Fruit fly (Drosophila melanogaster) whole organism, embryonic: Measurements from ENCODE around the gene CG34429.

Source experiments
- Abd-B ChIP-seq: fragments of 200-800 bp; sonication (Bioruptor generic); optimal IDR thresholded peaks from 2 replicates; lab custom pipeline; 2018; ENCODE audit warnings: missing biosample characterization, mild to moderate bottlenecking, missing genetic modification characterization, moderate library complexity
- Blimp-1 ChIP-seq: fragments of 200-800 bp; sonication (Bioruptor generic); optimal IDR thresholded peaks from 3 replicates; lab custom pipeline; 2018; ENCODE audit warnings: missing biosample characterization, missing genetic modification characterization, mild to moderate bottlenecking, moderate library complexity, missing genetic modification reagents
- CG10979 ChIP-seq: fragments of 200-800 bp; sonication (Bioruptor generic); optimal IDR thresholded peaks from 2 replicates; lab custom pipeline; 2018; ENCODE audit warnings: missing biosample characterization, mild to moderate bottlenecking, missing genetic modification characterization, moderate library complexity
- CG13424 ChIP-seq: fragments of 200-800 bp; sonication (Bioruptor generic); optimal IDR thresholded peaks from 2 replicates; lab custom pipeline; 2019; ENCODE audit warnings: missing biosample characterization, mild to moderate bottlenecking, missing genetic modification characterization, moderate library complexity
- CG13624 ChIP-seq: fragments of 200-800 bp; sonication (Bioruptor generic); optimal IDR thresholded peaks from 2 replicates; lab custom pipeline; 2016; ENCODE audit warnings: missing biosample characterization, missing genetic modification characterization
- CG18262 ChIP-seq: fragments of 200-800 bp; optimal IDR thresholded peaks from 3 replicates; lab custom pipeline; 2019; ENCODE audit warnings: missing biosample characterization, mild to moderate bottlenecking, missing genetic modification characterization, moderate library complexity
- CG2199 ChIP-seq: fragments of 200-800 bp; sonication (Bioruptor generic); IDR thresholded peaks from 3 replicates; pipeline ENCODE4 v1.3.6; 2022; ENCODE audit warnings: missing biosample characterization, missing genetic modification characterization
- CG2712 ChIP-seq: fragments of 200-800 bp; optimal IDR thresholded peaks from 3 replicates; lab custom pipeline; 2019; ENCODE audit warnings: missing biosample characterization, mild to moderate bottlenecking, missing genetic modification characterization, moderate library complexity
- CG7556 ChIP-seq: fragments of 200-800 bp; sonication (Bioruptor generic); optimal IDR thresholded peaks from 2 replicates; lab custom pipeline; 2017; ENCODE audit warnings: missing biosample characterization, mild to moderate bottlenecking, missing genetic modification characterization
- CG8478 ChIP-seq: fragments of >200 bp; optimal IDR thresholded peaks from 2 replicates; lab custom pipeline; 2018
- D ChIP-seq, 2 experiments: fragments of 200-800 bp in 1 of 2; fragments of >200 bp in 1 of 2; sonication (Bioruptor generic) in 1 of 2; optimal IDR thresholded peaks; 2 replicates in 1 of 2; 3 replicates in 1 of 2; lab custom pipeline; 2017; ENCODE audit warnings: mild to moderate bottlenecking in 1 of 2, missing biosample characterization in 1 of 2, missing genetic modification characterization in 1 of 2, missing genetic modification reagents in 1 of 2
- Drgx ChIP-seq: fragments of 200-800 bp; sonication (Bioruptor generic); IDR thresholded peaks from 2 replicates; pipeline ENCODE4 v1.3.6; 2022; ENCODE audit warnings: missing biosample characterization, missing genetic modification characterization
- HLH54F ChIP-seq: fragments of 200-800 bp; sonication (Bioruptor generic); optimal IDR thresholded peaks from 3 replicates; lab custom pipeline; 2016; ENCODE audit warnings: missing biosample characterization, missing genetic modification characterization
- HLHmδ ChIP-seq: fragments of 200-800 bp; sonication (Bioruptor generic); optimal IDR thresholded peaks from 2 replicates; lab custom pipeline; 2018; ENCODE audit warnings: missing biosample characterization, mild to moderate bottlenecking, missing genetic modification characterization, moderate library complexity
- NK7.1 ChIP-seq: fragments of 200-800 bp; sonication (Bioruptor generic); optimal IDR thresholded peaks from 3 replicates; lab custom pipeline; 2016; ENCODE audit warnings: missing biosample characterization, missing genetic modification characterization
- Sox100B ChIP-seq: fragments of 200-800 bp; sonication (Bioruptor generic); optimal IDR thresholded peaks from 3 replicates; lab custom pipeline; 2018; ENCODE audit warnings: missing biosample characterization, mild to moderate bottlenecking, missing genetic modification characterization
- Stat92E ChIP-seq, 3 experiments: fragments of >200 bp in 2 of 3; fragments of 200-800 bp in 1 of 3; sonication (Bioruptor generic) in 1 of 3; optimal IDR thresholded peaks; 2 replicates each; lab custom pipeline; 2017 to 2019; ENCODE audit warnings: missing biosample characterization in 3 of 3, missing genetic modification characterization in 3 of 3, mild to moderate bottlenecking in 1 of 3, moderate library complexity in 1 of 3
- Xrp1 ChIP-seq: fragments of 200-800 bp; sonication (Bioruptor generic); IDR thresholded peaks from 2 replicates; pipeline ENCODE4 v1.3.6; 2022; ENCODE audit warnings: missing biosample characterization, missing genetic modification characterization
- ap ChIP-seq: fragments of 200-800 bp; sonication (Bioruptor generic); IDR thresholded peaks from 2 replicates; pipeline ENCODE4 v1.3.6; 2022; ENCODE audit warnings: missing biosample characterization, missing genetic modification characterization
- bsh ChIP-seq, 2 experiments: fragments of 200-800 bp; sonication (Bioruptor generic); optimal IDR thresholded peaks; 2 replicates each; lab custom pipeline; 2017 to 2018; ENCODE audit warnings: mild to moderate bottlenecking in 2 of 2, missing biosample characterization in 2 of 2, missing genetic modification characterization in 2 of 2, moderate library complexity in 1 of 2
- caup ChIP-seq: fragments of 200-800 bp; sonication (Bioruptor generic); optimal IDR thresholded peaks from 3 replicates; lab custom pipeline; 2017; ENCODE audit warnings: missing biosample characterization, mild to moderate bottlenecking, missing genetic modification characterization, moderate library complexity; ENCODE audit not compliant: severe bottlenecking
- croc ChIP-seq: fragments of 200-800 bp; sonication (Bioruptor generic); conservative IDR thresholded peaks from 3 replicates; pipeline ENCODE4 v1.3.6; 2022; ENCODE audit warnings: missing biosample characterization, missing genetic modification characterization
- fd96Cb ChIP-seq: fragments of 200-800 bp; sonication (Bioruptor generic); optimal IDR thresholded peaks from 2 replicates; lab custom pipeline; 2018; ENCODE audit warnings: missing biosample characterization, mild to moderate bottlenecking, missing genetic modification characterization, moderate library complexity
- gem ChIP-seq: fragments of 200-800 bp; sonication (Bioruptor generic); optimal IDR thresholded peaks from 2 replicates; lab custom pipeline; 2019; ENCODE audit warnings: missing biosample characterization, mild to moderate bottlenecking, missing genetic modification characterization, moderate library complexity
- grn ChIP-seq: fragments of 200-800 bp; sonication (Bioruptor generic); optimal IDR thresholded peaks from 3 replicates; lab custom pipeline; 2017; ENCODE audit warnings: missing biosample characterization, missing genetic modification characterization
- ind ChIP-seq: fragments of 200-800 bp; sonication (Bioruptor generic); optimal IDR thresholded peaks from 3 replicates; lab custom pipeline; 2016; ENCODE audit warnings: missing biosample characterization, missing genetic modification characterization
- jigr1 ChIP-seq: fragments of 200-800 bp; sonication (Bioruptor generic); IDR thresholded peaks from 3 replicates; pipeline ENCODE4 v1.3.6; 2022; ENCODE audit warnings: missing biosample characterization, missing genetic modification characterization
- jing ChIP-seq: fragments of 200-800 bp; sonication (Bioruptor generic); optimal IDR thresholded peaks from 2 replicates; lab custom pipeline; 2018; ENCODE audit warnings: missing biosample characterization, mild to moderate bottlenecking, missing genetic modification characterization
- kni ChIP-seq: fragments of 200-800 bp; sonication (Bioruptor generic); optimal IDR thresholded peaks from 3 replicates; lab custom pipeline; 2017; ENCODE audit warnings: mild to moderate bottlenecking, missing biosample characterization, missing genetic modification reagents, missing genetic modification characterization
- nerfin-1 ChIP-seq: fragments of 200-800 bp; sonication (Bioruptor generic); optimal IDR thresholded peaks from 3 replicates; lab custom pipeline; 2019; ENCODE audit warnings: missing biosample characterization, mild to moderate bottlenecking, missing genetic modification characterization, moderate library complexity
- nom ChIP-seq: fragments of 200-800 bp; sonication (Bioruptor generic); optimal IDR thresholded peaks from 2 replicates; lab custom pipeline; 2017; ENCODE audit warnings: missing biosample characterization, missing genetic modification characterization, mild to moderate bottlenecking, moderate library complexity, missing genetic modification reagents
- org-1 ChIP-seq: fragments of 200-800 bp; sonication (Bioruptor generic); optimal IDR thresholded peaks from 2 replicates; lab custom pipeline; 2017; ENCODE audit warnings: missing biosample characterization, missing genetic modification characterization
- phol ChIP-seq: fragments of 200-800 bp; sonication (Bioruptor generic); optimal IDR thresholded peaks from 3 replicates; lab custom pipeline; 2018; ENCODE audit warnings: missing biosample characterization, mild to moderate bottlenecking, missing genetic modification characterization, moderate library complexity
- tll ChIP-seq, 2 experiments: fragments of 200-800 bp in 1 of 2; fragments of >200 bp in 1 of 2; sonication (Bioruptor generic) in 1 of 2; optimal IDR thresholded peaks; 2 replicates each; lab custom pipeline; 2017 to 2019; ENCODE audit warnings: missing biosample characterization in 2 of 2, missing genetic modification characterization in 2 of 2, mild to moderate bottlenecking in 1 of 2, moderate library complexity in 1 of 2

The CG34429 gene

DNA sequence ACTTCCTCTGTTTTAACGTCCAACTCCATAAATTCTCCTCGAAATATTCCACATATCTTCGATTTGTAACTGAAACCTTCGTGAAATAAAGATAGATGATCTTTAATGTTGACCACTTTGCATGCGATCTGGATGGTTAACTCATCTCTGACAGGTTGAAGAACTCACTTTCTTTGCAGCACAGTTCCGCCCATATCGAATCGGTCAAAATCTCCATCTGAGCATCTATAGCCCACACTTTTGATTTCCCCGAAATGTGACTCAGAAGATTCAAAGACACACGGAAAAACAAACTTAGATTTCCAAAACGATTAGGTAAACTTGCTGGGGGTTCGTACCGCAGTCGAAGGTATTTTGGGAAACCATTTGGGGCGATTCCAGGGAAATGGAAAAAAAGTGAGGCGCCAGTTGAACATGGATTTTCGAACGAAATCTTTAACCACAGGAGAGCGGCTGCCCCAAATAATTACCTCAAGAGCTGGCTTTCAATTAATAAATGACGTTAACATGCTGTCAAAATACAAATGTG is 45.6 kb downstream of the CG34429 start:
- TF ChIP-seq Blimp-1 (GFP tag; lab: Kevin White, UChicago) (peak; percentile 69), HLH54F (GFP tag; lab: Kevin White, UChicago) (no peak), CG2199 (GFP tag; lab: Robert Waterston, UW) (0 out of 3 replicates have a peak, but pooled peaks have one; percentile 41), CG8478 (lab: Kevin White, UChicago) (no peak), grn (peak; percentile 78), caup (GFP tag; lab: Kevin White, UChicago) (no peak), Stat92E (GFP tag; optimal IDR thresholded peaks at IDR 0.05; lab: Kevin White, UChicago) (peak in 1 of 3 experiments; percentile 97), nerfin-1 (tag; lab: Kevin White, UChicago) (no peak), ind (GFP tag; lab: Kevin White, UChicago) (no peak), org-1 (no peak), jigr1 (GFP tag; lab: Robert Waterston, UW) (no peak), fd96Cb (tag; lab: Kevin White, UChicago) (no peak)

dm6 chr3L:13109362-13109761 is 46.5 kb downstream of the CG34429 start:
- no peak for TF ChIP-seq croc
- TF ChIP-seq nom: peak; percentile 71
- TF ChIP-seq bsh (GFP tag; optimal IDR thresholded peaks at IDR 0.05; lab: Kevin White, UChicago): peak in 1 of 2 experiments; percentile 61
- TF ChIP-seq phol (tag; lab: Kevin White, UChicago): peak; percentile 12
- TF ChIP-seq ap: no peak
- peak; percentile 25 for TF ChIP-seq CG10979 (tag; lab: Kevin White, UChicago)
- peak; percentile 22 for TF ChIP-seq CG2712
- TF ChIP-seq HLHmδ (GFP tag; lab: Kevin White, UChicago): no peak
- TF ChIP-seq CG13424 (tag; lab: Kevin White, UChicago): no peak
- TF ChIP-seq CG18262: peak; percentile 5
- TF ChIP-seq CG13624 (GFP tag; lab: Kevin White, UChicago): no peak
- no peak for TF ChIP-seq NK7.1
- peak; percentile 58; the same call in 1 of the 2 replicates for TF ChIP-seq Drgx (GFP tag; lab: Robert Waterston, UW)
- TF ChIP-seq Xrp1 (GFP tag; lab: Robert Waterston, UW): 0 out of 2 replicates have a peak, but pooled peaks have one; percentile 7
- peak; percentile 31 for TF ChIP-seq gem (tag; lab: Kevin White, UChicago)
- TF ChIP-seq CG7556: no peak
- TF ChIP-seq D (optimal IDR thresholded peaks at IDR 0.05; lab: Kevin White, UChicago): no peak
- no peak for TF ChIP-seq D (GFP tag; optimal IDR thresholded peaks at IDR 0.05; lab: Kevin White, UChicago)

- TF ChIP-seq Sox100B (no peak), kni (GFP tag; lab: Kevin White, UChicago) (peak; percentile 45), Abd-B (GFP tag; lab: Kevin White, UChicago) (no peak), jing (GFP tag; lab: Kevin White, UChicago) (no peak), tll (GFP tag; optimal IDR thresholded peaks at IDR 0.05; lab: Kevin White, UChicago) (peak in 1 of 2 experiments; percentile 90), CG2199 (GFP tag; lab: Robert Waterston, UW) (peak; percentile 59; the same call in 1 of the 3 replicates)
Observed at dm6 chr3L:13111422-13111821, 48.6 kb downstream of the CG34429 start.
